Fruit fly (Drosophila melanogaster): Measurements from ENCODE around the gene Dcr-1.

The Dcr-1 gene

dm6 chr3R:22753895-22754774 lies 13.2 kb upstream of the Dcr-1 start (continued):
- no peak for TF ChIP-seq CG14965 (GFP tag; optimal IDR thresholded peaks at IDR 0.05; ENCODE audit: borderline replicate concordance)
- no peak for TF ChIP-seq CG33557 (GFP tag; optimal IDR thresholded peaks at IDR 0.05)
- TF ChIP-seq CG7745 (tag; optimal IDR thresholded peaks at IDR 0.05): no peak
- peak in 1 of 2 experiments; percentile 78 for TF ChIP-seq Dfd (GFP tag; optimal IDR thresholded peaks at IDR 0.05)
- no peak for TF ChIP-seq CG12744 (GFP tag; optimal IDR thresholded peaks at IDR 0.05)
- TF ChIP-seq CG1529 (GFP tag; optimal IDR thresholded peaks at IDR 0.05): peak; percentile 22
- TF ChIP-seq gem (tag; optimal IDR thresholded peaks at IDR 0.05): peak; percentile 82
- no peak for TF ChIP-seq ham (GFP tag; IDR thresholded peaks at IDR 0.05)
- TF ChIP-seq Sin3A (optimal IDR thresholded peaks at IDR 0.05): no peak
- TF ChIP-seq danr (GFP tag; IDR thresholded peaks at IDR 0.05): 0 out of 2 replicates have a peak, but pooled peaks have one; percentile 8
- TF ChIP-seq CG15514 (GFP tag; optimal IDR thresholded peaks at IDR 0.05): peak; percentile 64
- TF ChIP-seq Drgx (GFP tag; IDR thresholded peaks at IDR 0.05): peak; percentile 51
- no peak for TF ChIP-seq CG8765 (GFP tag; IDR thresholded peaks at IDR 0.05)
- peak; percentile 46 for TF ChIP-seq CG18476 (GFP tag; optimal IDR thresholded peaks at IDR 0.05)
- TF ChIP-seq CG15601 (tag; optimal IDR thresholded peaks at IDR 0.05): peak; percentile 15
- TF ChIP-seq CG14050 (GFP tag; IDR thresholded peaks at IDR 0.05): peak; percentile 36; the same call in 2 of the 3 replicates
- TF ChIP-seq CG42726 (GFP tag; IDR thresholded peaks at IDR 0.05; ENCODE audit: partially characterized antibody): 0 out of 2 replicates have a peak, but pooled peaks have one; percentile 30
- peak; percentile 39; the same call in 1 of the 2 replicates for TF ChIP-seq Xrp1 (GFP tag; IDR thresholded peaks at IDR 0.05)
- TF ChIP-seq CG5180 (GFP tag; optimal IDR thresholded peaks at IDR 0.05): peak; percentile 11
- peak; percentile 51 for TF ChIP-seq Nf-YC (tag; optimal IDR thresholded peaks at IDR 0.05)
- peak; percentile 81 for TF ChIP-seq CG15269 (tag; optimal IDR thresholded peaks at IDR 0.05)
- TF ChIP-seq CG17385 (GFP tag; optimal IDR thresholded peaks at IDR 0.05): peak; percentile 49
- peak; percentile 74 for TF ChIP-seq Oli (tag; optimal IDR thresholded peaks at IDR 0.05)
- peak; percentile 48 for TF ChIP-seq crc (GFP tag; optimal IDR thresholded peaks at IDR 0.05)
- TF ChIP-seq HLHmδ (GFP tag; optimal IDR thresholded peaks at IDR 0.05): no peak
- TF ChIP-seq CG10431 (GFP tag; optimal IDR thresholded peaks at IDR 0.05): no peak
- no peak for TF ChIP-seq D (optimal IDR thresholded peaks at IDR 0.05)
- peak; percentile 59 for TF ChIP-seq D (GFP tag; optimal IDR thresholded peaks at IDR 0.05)
- peak; percentile 89; the same call in 2 of the 4 replicates for TF ChIP-seq chinmo (GFP tag; IDR thresholded peaks at IDR 0.05; ENCODE audit: partially characterized antibody)
- TF ChIP-seq CG4282 (GFP tag; optimal IDR thresholded peaks at IDR 0.05): no peak
- no peak for TF ChIP-seq CG10147 (GFP tag; optimal IDR thresholded peaks at IDR 0.05)
- no peak for TF ChIP-seq Kr (GFP tag; optimal IDR thresholded peaks at IDR 0.05)
- TF ChIP-seq klu (GFP tag; IDR thresholded peaks at IDR 0.05): no peak
- TF ChIP-seq Hmr (GFP tag; optimal IDR thresholded peaks at IDR 0.05): peak; percentile 66
- TF ChIP-seq Ptx1 (GFP tag; IDR thresholded peaks at IDR 0.05): peak; percentile 65
- TF ChIP-seq CG11456 (GFP tag; IDR thresholded peaks at IDR 0.05): peak; percentile 77
- TF ChIP-seq Fer2 (tag; optimal IDR thresholded peaks at IDR 0.05): peak; percentile 37
- TF ChIP-seq fd96Cb (tag; optimal IDR thresholded peaks at IDR 0.05): peak; percentile 59
- TF ChIP-seq ara (GFP tag; IDR thresholded peaks at IDR 0.05): peak; percentile 39; the same call in 1 of the 2 replicates
- peak; percentile 58 for TF ChIP-seq H2.0 (GFP tag; IDR thresholded peaks at IDR 0.05)
- TF ChIP-seq Fer3 (tag; optimal IDR thresholded peaks at IDR 0.05): peak; percentile 18
- TF ChIP-seq zfh1 (GFP tag; IDR thresholded peaks at IDR 0.05): peak; percentile 42; the same call in 2 of the 3 replicates
- 0 out of 2 replicates have a peak, but pooled peaks have one; percentile 16 for TF ChIP-seq ranshi (GFP tag; IDR thresholded peaks at IDR 0.05)
- TF ChIP-seq hbn (GFP tag; IDR thresholded peaks at IDR 0.05; ENCODE audit: partially characterized antibody): 0 out of 2 replicates have a peak, but pooled peaks have one; percentile 32
- peak; percentile 28 for TF ChIP-seq fd3F (GFP tag; optimal IDR thresholded peaks at IDR 0.05)
- TF ChIP-seq CG10321 (GFP tag; IDR thresholded peaks at IDR 0.05): no peak
- peak; percentile 46 for TF ChIP-seq fd64A (GFP tag; optimal IDR thresholded peaks at IDR 0.05)
- TF ChIP-seq sima (GFP tag; optimal IDR thresholded peaks at IDR 0.05): no peak
